Fruit fly (Drosophila melanogaster) whole organism, prepupa: ENCODE data around the gene CG11927.

Experiments
- Blimp-1 ChIP-seq: fragments of 200-800 bp; sonication (Bioruptor generic); optimal IDR thresholded peaks from 3 replicates; lab custom pipeline; 2017; ENCODE audit warnings: missing biosample characterization, missing genetic modification characterization, mild to moderate bottlenecking, moderate library complexity, missing genetic modification reagents
- CG10631 ChIP-seq: fragments of 200-800 bp; sonication (Bioruptor generic); optimal IDR thresholded peaks from 2 replicates; lab custom pipeline; 2016; ENCODE audit warnings: missing biosample characterization, missing genetic modification characterization
- CG10669 ChIP-seq: fragments of 200-800 bp; sonication (Bioruptor generic); optimal IDR thresholded peaks from 3 replicates; lab custom pipeline; 2018; ENCODE audit warnings: missing biosample characterization, mild to moderate bottlenecking, missing genetic modification characterization, moderate library complexity
- CG11902 ChIP-seq: fragments of 200-800 bp; sonication (Bioruptor generic); optimal IDR thresholded peaks from 3 replicates; lab custom pipeline; 2016; ENCODE audit warnings: missing biosample characterization, missing genetic modification characterization
- CG15336 ChIP-seq: fragments of 200-800 bp; sonication (Bioruptor generic); IDR thresholded peaks from 2 replicates; pipeline ENCODE4 v1.3.6; 2022; ENCODE audit warnings: missing biosample characterization, missing genetic modification characterization
- CG16779 ChIP-seq: fragments of 200-800 bp; sonication (Bioruptor generic); optimal IDR thresholded peaks from 3 replicates; lab custom pipeline; 2017; ENCODE audit warnings: missing biosample characterization, mild to moderate bottlenecking, missing genetic modification characterization
- CG3032 ChIP-seq: fragments of 200-800 bp; optimal IDR thresholded peaks from 2 replicates; lab custom pipeline; 2019; ENCODE audit warnings: missing biosample characterization, mild to moderate bottlenecking, missing genetic modification characterization, moderate library complexity
- CG31627 ChIP-seq: fragments of 200-800 bp; sonication (Bioruptor generic); optimal IDR thresholded peaks from 3 replicates; lab custom pipeline; 2016; ENCODE audit warnings: missing biosample characterization, missing genetic modification characterization
- CG32006 ChIP-seq: fragments of 200-800 bp; sonication (Bioruptor generic); optimal IDR thresholded peaks from 3 replicates; lab custom pipeline; 2017; ENCODE audit warnings: missing biosample characterization, mild to moderate bottlenecking, missing genetic modification characterization
- CG34406 ChIP-seq: fragments of 200-800 bp; sonication (Bioruptor generic); optimal IDR thresholded peaks from 3 replicates; lab custom pipeline; 2016; ENCODE audit warnings: missing biosample characterization, missing genetic modification characterization
- CG3919 ChIP-seq: fragments of 200-800 bp; sonication (Bioruptor generic); optimal IDR thresholded peaks from 3 replicates; lab custom pipeline; 2016; ENCODE audit warnings: missing biosample characterization, missing genetic modification characterization
- CG6163 ChIP-seq: fragments of 200-800 bp; sonication (Bioruptor generic); IDR thresholded peaks from 3 replicates; pipeline ENCODE4 v1.3.6; 2022; ENCODE audit warnings: missing biosample characterization, missing genetic modification characterization
- CG6276 ChIP-seq: fragments of 200-800 bp; sonication (Bioruptor generic); optimal IDR thresholded peaks from 2 replicates; lab custom pipeline; 2017; ENCODE audit warnings: missing biosample characterization, mild to moderate bottlenecking, missing genetic modification characterization
- CG6854 ChIP-seq: fragments of 200-800 bp; sonication (Bioruptor generic); optimal IDR thresholded peaks from 2 replicates; lab custom pipeline; 2017; ENCODE audit warnings: missing biosample characterization, mild to moderate bottlenecking, missing genetic modification characterization
- CG8319 ChIP-seq: fragments of 200-800 bp; sonication (Bioruptor generic); optimal IDR thresholded peaks from 3 replicates; lab custom pipeline; 2016; ENCODE audit warnings: missing biosample characterization, missing genetic modification characterization
- CG9139 ChIP-seq: fragments of 200-800 bp; sonication (Bioruptor generic); optimal IDR thresholded peaks from 3 replicates; lab custom pipeline; 2017; ENCODE audit warnings: missing biosample characterization, mild to moderate bottlenecking, missing genetic modification characterization
- Eip78C ChIP-seq: fragments of 200-800 bp; sonication (Bioruptor generic); peaks from one replicate; lab custom pipeline; 2016; ENCODE audit warnings: missing biosample characterization, missing genetic modification characterization
- Eip93F ChIP-seq: fragments of 200-800 bp; sonication (Bioruptor generic); optimal IDR thresholded peaks from 2 replicates; lab custom pipeline; 2016; ENCODE audit warnings: missing biosample characterization, mild to moderate bottlenecking, missing genetic modification characterization
- Ets21C ChIP-seq: fragments of 200-800 bp; sonication (Bioruptor generic); optimal IDR thresholded peaks from 3 replicates; lab custom pipeline; 2016; ENCODE audit warnings: missing biosample characterization, missing genetic modification characterization
- Ets96B ChIP-seq: fragments of 200-800 bp; optimal IDR thresholded peaks from 2 replicates; lab custom pipeline; 2019; ENCODE audit warnings: missing biosample characterization, mild to moderate bottlenecking, missing genetic modification characterization, moderate library complexity
- Hr38 ChIP-seq: sonication (Bioruptor generic); optimal IDR thresholded peaks from 2 replicates; lab custom pipeline; 2016; ENCODE audit warnings: missing biosample characterization, missing genetic modification characterization
- Hr4 ChIP-seq: fragments of 200-800 bp; sonication (Bioruptor generic); optimal IDR thresholded peaks from 3 replicates; lab custom pipeline; 2016; ENCODE audit warnings: missing biosample characterization, missing genetic modification characterization
- Lpt ChIP-seq: fragments of 200-800 bp; sonication (Bioruptor generic); optimal IDR thresholded peaks from 3 replicates; lab custom pipeline; 2016; ENCODE audit warnings: missing biosample characterization, missing genetic modification characterization
- OdsH ChIP-seq: fragments of 200-800 bp; sonication (Bioruptor generic); optimal IDR thresholded peaks from 3 replicates; lab custom pipeline; 2016; ENCODE audit warnings: missing biosample characterization, missing genetic modification characterization
- Sox102F ChIP-seq: fragments of 200-800 bp; sonication (Bioruptor generic); optimal IDR thresholded peaks from 2 replicates; lab custom pipeline; 2016; ENCODE audit warnings: missing biosample characterization, mild to moderate bottlenecking, missing genetic modification characterization
- achi ChIP-seq: fragments of 200-800 bp; sonication (Bioruptor generic); optimal IDR thresholded peaks from 3 replicates; lab custom pipeline; 2016; ENCODE audit warnings: missing biosample characterization, missing genetic modification characterization
- acj6 ChIP-seq: fragments of 200-800 bp; sonication (Bioruptor generic); optimal IDR thresholded peaks from 3 replicates; lab custom pipeline; 2016; ENCODE audit warnings: missing biosample characterization, missing genetic modification characterization
- cyc ChIP-seq: fragments of 200-800 bp; sonication (Bioruptor generic); optimal IDR thresholded peaks from 3 replicates; lab custom pipeline; 2016; ENCODE audit warnings: missing biosample characterization, missing genetic modification characterization
- dac ChIP-seq: fragments of 200-800 bp; sonication (Bioruptor generic); optimal IDR thresholded peaks from 2 replicates; lab custom pipeline; 2017; ENCODE audit warnings: missing biosample characterization, mild to moderate bottlenecking, missing genetic modification characterization
- eg ChIP-seq: fragments of 200-800 bp; sonication (Bioruptor generic); IDR thresholded peaks from 3 replicates; pipeline ENCODE4 v1.3.6; 2022; ENCODE audit warnings: missing biosample characterization, missing genetic modification characterization
- fd59A ChIP-seq: fragments of 200-800 bp; sonication (Bioruptor generic); optimal IDR thresholded peaks from 2 replicates; lab custom pipeline; 2017; ENCODE audit warnings: missing biosample characterization, mild to moderate bottlenecking, missing genetic modification characterization, missing genetic modification reagents
- fd85E ChIP-seq: fragments of 200-800 bp; sonication (Bioruptor generic); optimal IDR thresholded peaks from 3 replicates; lab custom pipeline; 2016; ENCODE audit warnings: missing biosample characterization, missing genetic modification characterization
- lz ChIP-seq: fragments of 200-800 bp; sonication (Bioruptor generic); optimal IDR thresholded peaks from 3 replicates; lab custom pipeline; 2016; ENCODE audit warnings: missing biosample characterization, missing genetic modification characterization
- salr ChIP-seq, 2 experiments: fragments of 200-800 bp; sonication (Bioruptor generic); optimal IDR thresholded peaks; 3 replicates each; lab custom pipeline; 2016 to 2018; ENCODE audit warnings: missing biosample characterization in 2 of 2, missing genetic modification characterization in 2 of 2, mild to moderate bottlenecking in 1 of 2
- ss ChIP-seq, 2 experiments: fragments of 200-800 bp; sonication (Bioruptor generic); optimal IDR thresholded peaks; 2 replicates in 1 of 2; 3 replicates in 1 of 2; lab custom pipeline; 2017 to 2018; ENCODE audit warnings: mild to moderate bottlenecking in 2 of 2, missing biosample characterization in 2 of 2, missing genetic modification characterization in 2 of 2, moderate library complexity in 1 of 2
- svp ChIP-seq: fragments of 200-800 bp; sonication (Bioruptor generic); peaks from one replicate; lab custom pipeline; 2016; ENCODE audit warnings: missing biosample characterization, missing genetic modification characterization

The CG11927 gene

DNA sequence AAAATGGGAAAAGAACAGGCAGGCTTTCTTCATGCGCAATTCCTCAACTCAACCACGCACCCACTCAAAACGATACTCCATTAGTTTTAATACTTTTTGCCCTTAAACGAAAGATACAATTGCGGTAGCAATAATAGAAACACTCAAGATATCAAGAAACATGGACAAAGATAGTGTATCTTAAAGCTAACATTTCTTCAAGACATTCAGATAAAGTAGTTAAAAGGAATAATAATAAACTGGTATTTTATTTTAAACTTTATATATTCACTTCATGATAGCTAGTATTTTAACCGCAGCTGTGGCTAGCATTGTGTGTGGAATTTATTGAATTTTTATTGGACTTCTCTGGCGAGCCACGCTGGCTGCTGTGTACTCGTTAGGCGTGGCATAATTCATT, 8.6 kb downstream of the CG11927 start (continued):
- no peak for TF ChIP-seq dac (GFP tag; lab: Kevin White, UChicago)
- TF ChIP-seq eg (GFP tag; lab: Robert Waterston, UW) = peak; percentile 36; the same call in 1 of the 3 replicates
- no peak for TF ChIP-seq ss (GFP tag; optimal IDR thresholded peaks at IDR 0.05; lab: Kevin White, UChicago)
- TF ChIP-seq Hr38 (GFP tag; lab: Kevin White, UChicago) = no peak
- no peak for TF ChIP-seq Sox102F (GFP tag; lab: Kevin White, UChicago)
- TF ChIP-seq CG15336 (GFP tag; lab: Robert Waterston, UW) = peak; percentile 29; the same call in 1 of the 2 replicates
- peak; percentile 3 for TF ChIP-seq CG3032
- no peak for TF ChIP-seq CG3919 (GFP tag; lab: Kevin White, UChicago)
- no peak for TF ChIP-seq CG6276 (GFP tag; lab: Kevin White, UChicago)
- TF ChIP-seq CG31627 (GFP tag; lab: Kevin White, UChicago) = no peak
- no peak for TF ChIP-seq salr (GFP tag; optimal IDR thresholded peaks at IDR 0.05; lab: Kevin White, UChicago)
- TF ChIP-seq fd59A (GFP tag; lab: Kevin White, UChicago) = peak; percentile 7
- TF ChIP-seq Ets96B (tag; lab: Kevin White, UChicago) = peak; percentile 26
- peak; percentile 66 for TF ChIP-seq Eip78C
- peak; percentile 22 for TF ChIP-seq CG10669 (GFP tag; lab: Kevin White, UChicago)
- TF ChIP-seq achi (GFP tag; lab: Kevin White, UChicago) = no peak
- TF ChIP-seq lz = no peak
- no peak for TF ChIP-seq Lpt
- TF ChIP-seq fd85E (GFP tag; lab: Kevin White, UChicago) = no peak
- no peak for TF ChIP-seq CG16779 (tag; lab: Kevin White, UChicago)
- peak; percentile 23 for TF ChIP-seq OdsH (GFP tag; lab: Kevin White, UChicago)
- no peak for TF ChIP-seq cyc (GFP tag; lab: Kevin White, UChicago)
- no peak for TF ChIP-seq Eip93F

DNA sequence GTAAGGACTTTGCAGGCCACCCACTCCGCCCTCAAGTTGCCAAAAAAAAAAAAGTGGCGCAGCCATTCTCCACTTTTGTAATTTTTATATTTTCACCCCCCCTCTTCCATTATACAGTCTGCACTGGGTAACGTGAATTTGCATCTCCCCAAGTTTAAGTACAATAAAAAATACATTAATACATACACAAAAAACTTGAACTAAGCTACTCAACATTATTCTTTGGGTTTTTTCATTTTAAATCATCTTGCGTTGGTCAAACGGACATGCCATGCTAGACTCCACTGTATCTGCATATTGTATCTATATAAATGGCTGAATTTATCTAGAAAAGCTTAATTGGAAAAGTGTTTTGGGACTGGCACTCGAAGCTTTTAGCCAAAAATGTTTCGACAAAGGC, 13.9 kb downstream of the CG11927 start:
- TF ChIP-seq Ets96B (tag; lab: Kevin White, UChicago) = no peak
- peak; percentile 15 for TF ChIP-seq CG32006 (GFP tag; lab: Kevin White, UChicago)
- no peak for TF ChIP-seq CG10631 (GFP tag; lab: Kevin White, UChicago)
- peak; percentile 53; the same call in 2 of the 3 replicates for TF ChIP-seq eg (GFP tag; lab: Robert Waterston, UW)

DNA sequence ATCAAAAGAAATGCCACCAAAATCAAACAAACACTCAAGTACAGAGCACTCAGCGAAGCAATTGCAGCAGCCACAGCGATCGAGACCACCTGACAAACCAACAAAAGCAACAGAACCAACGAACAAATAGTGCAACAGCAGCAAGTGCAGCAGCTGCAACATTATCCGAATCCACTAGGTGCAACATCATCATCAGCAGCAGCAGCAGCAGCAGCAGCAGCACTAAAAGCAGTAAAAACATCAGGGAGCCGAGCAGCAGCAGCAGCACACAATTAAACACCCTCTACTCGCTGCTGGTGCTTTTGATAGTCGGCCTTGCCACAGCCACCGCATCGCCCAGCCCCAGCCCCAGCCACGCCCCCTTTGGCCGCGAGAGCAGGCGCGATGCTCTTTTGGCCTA, 17.8 kb downstream of the CG11927 start:
- TF ChIP-seq acj6 (GFP tag; lab: Kevin White, UChicago) (no peak), Eip93F (no peak), Blimp-1 (GFP tag; lab: Kevin White, UChicago) (no peak)

DNA sequence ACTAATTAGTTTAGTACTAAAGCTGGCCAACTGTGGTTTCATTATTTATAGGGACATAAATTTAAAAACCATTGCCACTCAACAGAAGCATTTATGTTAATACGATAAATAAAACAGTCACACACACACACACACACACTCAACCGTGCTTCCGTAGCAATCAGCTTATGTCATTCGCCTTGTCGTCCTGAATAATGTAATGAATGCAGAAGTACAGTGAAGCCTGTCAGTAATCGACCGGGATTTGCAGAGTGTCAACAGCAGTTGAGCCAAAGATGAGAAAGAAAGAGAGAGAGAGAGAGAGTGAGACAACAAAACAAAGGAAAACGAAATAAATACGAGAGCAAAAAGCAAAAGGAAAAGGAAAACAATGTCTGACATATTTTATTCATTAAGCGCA, 20.8 kb downstream of the CG11927 start:
- no peak for TF ChIP-seq Ets96B (tag; lab: Kevin White, UChicago)
- TF ChIP-seq, all 60 proteins: peak for 0

DNA sequence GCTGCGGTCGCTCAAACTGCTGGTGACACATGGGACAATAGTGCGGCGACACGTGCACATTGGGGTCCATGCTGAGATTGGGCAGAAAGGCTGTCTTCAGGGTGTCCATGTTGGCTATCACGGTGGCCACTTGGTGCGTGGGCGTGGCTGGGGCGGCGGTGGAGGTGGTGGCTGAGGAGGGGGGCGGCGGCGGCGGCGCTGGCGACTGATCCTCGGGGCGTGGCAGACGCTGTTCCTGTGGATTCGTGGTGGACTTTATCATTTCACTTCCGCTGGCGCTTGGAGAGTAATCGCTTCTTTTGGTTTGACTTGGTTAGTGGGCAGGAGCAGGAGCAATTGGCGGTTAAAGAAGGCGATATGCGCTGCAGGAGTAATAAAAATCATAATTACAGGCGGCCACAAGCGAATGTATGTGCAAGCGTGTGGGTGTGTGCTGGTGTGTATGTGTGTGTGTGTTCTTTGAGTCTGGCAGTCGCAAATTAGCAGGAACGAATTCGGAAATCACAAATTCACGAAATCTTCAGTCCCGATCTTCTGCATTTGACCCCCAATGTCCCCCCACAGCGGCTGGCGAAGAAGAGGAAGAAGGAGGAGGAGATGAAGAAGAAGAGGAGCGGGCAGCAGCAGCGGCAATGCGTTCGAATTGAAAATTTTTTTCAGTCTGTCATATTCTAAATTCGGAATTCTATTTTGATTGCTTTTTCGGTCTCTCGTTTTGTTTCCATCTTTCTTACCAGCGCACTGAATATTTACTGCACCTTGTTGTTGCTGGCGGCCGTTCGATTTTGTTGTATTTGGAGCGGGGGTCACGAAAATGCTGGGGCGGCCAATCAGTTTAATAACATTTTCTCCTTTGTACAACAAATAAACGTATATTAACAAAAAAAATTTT, 34.8 kb downstream of the CG11927 start:
- TF ChIP-seq svp (GFP tag; lab: Kevin White, UChicago) = peak; percentile 94
- 0 out of 3 replicates have a peak, but pooled peaks have one; percentile 29 for TF ChIP-seq CG6163
- TF ChIP-seq CG8319 (GFP tag; lab: Kevin White, UChicago) = no peak
- no peak for TF ChIP-seq Blimp-1 (GFP tag; lab: Kevin White, UChicago)
- no peak for TF ChIP-seq Eip78C
- no peak for TF ChIP-seq Ets96B (tag; lab: Kevin White, UChicago)
- no peak for TF ChIP-seq CG9139 (GFP tag; lab: Kevin White, UChicago)
- no peak for TF ChIP-seq CG31627 (GFP tag; lab: Kevin White, UChicago)
- TF ChIP-seq Eip93F = no peak
- TF ChIP-seq salr (GFP tag; optimal IDR thresholded peaks at IDR 0.05; lab: Kevin White, UChicago) = peak in 1 of 2 experiments; percentile 26
- no peak for TF ChIP-seq Hr4 (GFP tag; lab: Kevin White, UChicago)
- no peak for TF ChIP-seq CG3032
- TF ChIP-seq CG34406 = no peak
- 0 out of 3 replicates have a peak, but pooled peaks have one; percentile 25 for TF ChIP-seq eg (GFP tag; lab: Robert Waterston, UW)
- no peak for TF ChIP-seq CG10669 (GFP tag; lab: Kevin White, UChicago)
- no peak for TF ChIP-seq CG11902 (GFP tag; lab: Kevin White, UChicago)
- TF ChIP-seq CG6854 (GFP tag; lab: Kevin White, UChicago) = no peak
- no peak for TF ChIP-seq CG10631 (GFP tag; lab: Kevin White, UChicago)
- TF ChIP-seq Ets21C = no peak
